Worm (Caenorhabditis elegans) whole organism, L4 larva: ENCODE measurements around the gene sre-36.
A peak's percentile ranks its signal among the peaks of the same experiment; 100 is the strongest.

Experiments used
- F49E8.2 ChIP-seq: sonication (generic microtip); optimal IDR thresholded peaks from 2 replicates; lab custom pipeline; 2016; ENCODE audit warnings: missing compliant biosample characterization, mild to moderate bottlenecking, missing genetic modification characterization, borderline replicate concordance
- T26A8.4 ChIP-seq: fragments of 200-800 bp; sonication (Bioruptor generic); IDR thresholded peaks from 2 replicates; pipeline ENCODE4 v1.3.6; 2022; ENCODE audit warnings: missing genetic modification characterization, missing compliant biosample characterization
- Y105C5A.15 ChIP-seq: fragments of 200-800 bp; sonication (Bioruptor generic); IDR thresholded peaks from 2 replicates; pipeline ENCODE4 v1.3.6; 2022; ENCODE audit warnings: missing genetic modification characterization, missing compliant biosample characterization
- Y48G9A.11 ChIP-seq: fragments of 200-800 bp; sonication (Bioruptor generic); IDR thresholded peaks from 2 replicates; pipeline ENCODE4 v1.3.6; 2022; ENCODE audit warnings: missing genetic modification reagents, missing genetic modification characterization, missing compliant biosample characterization
- Y5F2A.4 ChIP-seq: fragments of 200-800 bp; sonication (Bioruptor generic); optimal IDR thresholded peaks from 2 replicates; lab custom pipeline; 2018; ENCODE audit warnings: mild to moderate bottlenecking, missing genetic modification characterization, missing compliant biosample characterization
- Y75B8A.6 ChIP-seq: fragments of 200-800 bp; sonication (Bioruptor generic); IDR thresholded peaks from 2 replicates; pipeline ENCODE4 v1.3.6; 2022; ENCODE audit warnings: missing genetic modification reagents, missing genetic modification characterization, missing compliant biosample characterization
- ZK337.2 ChIP-seq: fragments of 200-800 bp; sonication (Bioruptor generic); IDR thresholded peaks from 2 replicates; pipeline ENCODE4 v1.3.6; 2022; ENCODE audit warnings: missing genetic modification reagents, missing genetic modification characterization, missing compliant biosample characterization
- aha-1 ChIP-seq: fragments of 150-350 bp; peaks from one replicate; lab custom pipeline; 2014; ENCODE audit warnings: missing biosample characterization, missing genetic modification characterization
- ceh-20 ChIP-seq: fragments of 200-800 bp; sonication (Bioruptor generic); IDR thresholded peaks from 2 replicates; pipeline ENCODE4 v1.3.6; 2022; ENCODE audit warnings: missing genetic modification reagents, missing genetic modification characterization, missing compliant biosample characterization
- daf-16 ChIP-seq, 3 experiments: sonication (generic microtip); optimal IDR thresholded peaks; 2 replicates each; lab custom pipeline; 2016 to 2017; ENCODE audit warnings: missing genetic modification characterization in 3 of 3, missing genetic modification reagents in 3 of 3, mild to moderate bottlenecking in 2 of 3, missing compliant biosample characterization in 2 of 3, missing biosample characterization in 1 of 3, moderate library complexity in 1 of 3
- dmd-9 ChIP-seq: fragments of 200-800 bp; sonication (Bioruptor generic); IDR thresholded peaks from 2 replicates; pipeline ENCODE4 v1.3.6; 2022; ENCODE audit warnings: missing genetic modification reagents, missing genetic modification characterization, missing compliant biosample characterization
- dpl-1 ChIP-seq: fragments of 150-350 bp; optimal IDR thresholded peaks from 2 replicates; lab custom pipeline; 2014; ENCODE audit warnings: missing biosample characterization, missing genetic modification reagents, missing genetic modification characterization
- duxl-1 ChIP-seq: sonication (generic microtip); optimal IDR thresholded peaks from 2 replicates; lab custom pipeline; 2016; ENCODE audit warnings: mild to moderate bottlenecking, missing genetic modification characterization, moderate library complexity, missing compliant biosample characterization; ENCODE audit not compliant: poor library complexity
- egl-27 ChIP-seq: sonication (generic microtip); optimal IDR thresholded peaks from 3 replicates; lab custom pipeline; 2017; ENCODE audit warnings: missing biosample characterization, missing genetic modification reagents, missing genetic modification characterization
- egl-43 ChIP-seq: fragments of 200-800 bp; sonication (Bioruptor generic); IDR thresholded peaks from 2 replicates; pipeline ENCODE4 v1.3.6; 2022; ENCODE audit warnings: missing genetic modification reagents, missing genetic modification characterization, missing compliant biosample characterization
- hif-1 ChIP-seq, 2 experiments: sonication (generic microtip); optimal IDR thresholded peaks; 2 replicates each; lab custom pipeline; 2016 to 2017; ENCODE audit warnings: missing compliant biosample characterization in 2 of 2, missing genetic modification characterization in 2 of 2, missing genetic modification reagents in 2 of 2, missing genotype in 2 of 2, mild to moderate bottlenecking in 1 of 2
- jun-1 ChIP-seq: fragments of 150-350 bp; optimal IDR thresholded peaks from 2 replicates; lab custom pipeline; 2014; ENCODE audit warnings: missing biosample characterization, missing genetic modification reagents, missing genetic modification characterization
- lin-38 ChIP-seq: fragments of 200-800 bp; sonication (Bioruptor generic); IDR thresholded peaks from 2 replicates; pipeline ENCODE4 v1.3.6; 2022; ENCODE audit warnings: missing genetic modification reagents, missing genetic modification characterization, missing compliant biosample characterization
- madf-5 ChIP-seq, 2 experiments: fragments of 200-800 bp; sonication (Bioruptor generic); IDR thresholded peaks; 2 replicates each; pipeline ENCODE4 v1.3.6; 2022; ENCODE audit warnings: missing compliant biosample characterization in 2 of 2, missing genetic modification characterization in 2 of 2
- madf-9 ChIP-seq: fragments of 200-800 bp; sonication (Bioruptor generic); conservative IDR thresholded peaks from 2 replicates; pipeline ENCODE4 v1.3.6; 2022; ENCODE audit warnings: missing genetic modification reagents, missing genetic modification characterization, missing compliant biosample characterization
- mdt-29 ChIP-seq: fragments of 200-800 bp; sonication (Bioruptor generic); IDR thresholded peaks from 2 replicates; pipeline ENCODE4 v1.3.6; 2022; ENCODE audit warnings: missing genetic modification reagents, missing genetic modification characterization, missing compliant biosample characterization
- mes-2 ChIP-seq: sonication (generic microtip); optimal IDR thresholded peaks from 2 replicates; lab custom pipeline; 2016; ENCODE audit warnings: missing genotype, mild to moderate bottlenecking, missing genetic modification characterization, missing compliant biosample characterization; ENCODE audit not compliant: poor library complexity, severe bottlenecking
- nhr-42 ChIP-seq: fragments of 200-800 bp; sonication (Bioruptor generic); IDR thresholded peaks from 2 replicates; pipeline ENCODE4 v1.3.6; 2022; ENCODE audit warnings: missing genetic modification characterization, missing compliant biosample characterization
- nhr-48 ChIP-seq: sonication (generic microtip); optimal IDR thresholded peaks from 2 replicates; lab custom pipeline; 2016; ENCODE audit warnings: mild to moderate bottlenecking, missing genetic modification characterization, missing compliant biosample characterization
- nhr-6 ChIP-seq: fragments of 150-350 bp; optimal IDR thresholded peaks from 2 replicates; lab custom pipeline; 2014; ENCODE audit warnings: missing biosample characterization, missing genetic modification characterization
- nhr-77 ChIP-seq: fragments of 150-350 bp; optimal IDR thresholded peaks from 2 replicates; lab custom pipeline; 2014; ENCODE audit warnings: missing biosample characterization, missing genetic modification characterization
- pha-4 ChIP-seq, 2 experiments: fragments of 150-350 bp in 1 of 2; fragments of 200-800 bp in 1 of 2; sonication (Bioruptor generic) in 1 of 2; IDR thresholded peaks in 1 of 2; optimal IDR thresholded peaks in 1 of 2; 2 replicates each; pipeline versions ENCODE4 v1.3.6 to Lab custom; 2014 to 2022; ENCODE audit warnings: missing genetic modification characterization in 2 of 2, missing genetic modification reagents in 2 of 2, missing biosample characterization in 1 of 2, missing compliant biosample characterization in 1 of 2
- rbr-2 ChIP-seq: sonication (generic microtip); optimal IDR thresholded peaks from 2 replicates; lab custom pipeline; 2016; ENCODE audit warnings: missing genotype, missing genetic modification characterization, missing compliant biosample characterization
- sdz-12 ChIP-seq: fragments of 200-800 bp; sonication (Bioruptor generic); optimal IDR thresholded peaks from 2 replicates; lab custom pipeline; 2018; ENCODE audit warnings: mild to moderate bottlenecking, missing genetic modification characterization, missing compliant biosample characterization
- snpc-4 ChIP-seq: fragments of 150-350 bp; optimal IDR thresholded peaks from 2 replicates; lab custom pipeline; 2014; ENCODE audit warnings: missing biosample characterization, missing genetic modification characterization
- tra-1 ChIP-seq: fragments of 200-800 bp; sonication (Bioruptor generic); IDR thresholded peaks from 2 replicates; pipeline ENCODE4 v1.3.6; 2022; ENCODE audit warnings: missing genetic modification reagents, missing genetic modification characterization, missing compliant biosample characterization
- unc-130 ChIP-seq: sonication (generic microtip); optimal IDR thresholded peaks from 2 replicates; lab custom pipeline; 2016; ENCODE audit warnings: missing genetic modification reagents, missing genetic modification characterization, missing compliant biosample characterization
- unc-62 ChIP-seq, 3 experiments: fragments of 150-350 bp in 1 of 3; sonication (generic microtip); optimal IDR thresholded peaks in 2 of 3; peaks in 1 of 3; 1 replicate in 1 of 3; 2 replicates in 2 of 3; lab custom pipeline; 2014 to 2017; ENCODE audit warnings: missing biosample characterization in 3 of 3, missing genetic modification characterization in 3 of 3, missing genetic modification reagents in 3 of 3, missing genotype in 1 of 3
- vab-7 ChIP-seq: fragments of 200-800 bp; sonication (Bioruptor generic); IDR thresholded peaks from 2 replicates; pipeline ENCODE4 v1.3.6; 2022; ENCODE audit warnings: missing genetic modification reagents, missing genetic modification characterization, missing compliant biosample characterization
- ztf-11 ChIP-seq: fragments of 150-350 bp; optimal IDR thresholded peaks from 2 replicates; lab custom pipeline; 2014; ENCODE audit warnings: missing biosample characterization, missing genetic modification characterization

sre-36 gene

ce11 chrV:16401519-16401918, 2.0 kb downstream of the sre-36 start, which contains the start of gene F13A7.14 (continued):
- TF ChIP-seq dpl-1 (GFP tag; lab: Kevin White, UChicago), result peak; percentile 99
- peak; percentile 14 for TF ChIP-seq nhr-6 (tag; lab: Kevin White, UChicago)
- TF ChIP-seq duxl-1, result peak; percentile 85
- no peak for TF ChIP-seq Y5F2A.4 (GFP tag; lab: Kevin White, UChicago)
- TF ChIP-seq T26A8.4 (GFP tag; lab: Robert Waterston, UW), result no peak
- TF ChIP-seq unc-130 (GFP tag; lab: Kevin White, UChicago), result peak; percentile 87
- peak; percentile 17 for TF ChIP-seq nhr-48 (tag; lab: Kevin White, UChicago)
- peak in 1 of 2 experiments; percentile 76; a peak in 1 of 4 replicates for TF ChIP-seq madf-5 (GFP tag; IDR thresholded peaks at IDR 0.05; lab: Robert Waterston, UW)
- no peak for TF ChIP-seq pha-4 (GFP tag; IDR thresholded peaks at IDR 0.05; lab: Robert Waterston, UW)
- TF ChIP-seq pha-4 (tag; optimal IDR thresholded peaks at IDR 0.05; lab: Kevin White, UChicago), result no peak
- TF ChIP-seq nhr-42 (GFP tag; lab: Robert Waterston, UW), result peak; percentile 38; the same call in 1 of the 2 replicates
- 0 out of 2 replicates have a peak, but pooled peaks have one; percentile 16 for TF ChIP-seq vab-7 (GFP tag; lab: Robert Waterston, UW)
- no peak for TF ChIP-seq jun-1 (tag; lab: Kevin White, UChicago)
- TF ChIP-seq Y48G9A.11 (GFP tag; lab: Robert Waterston, UW), result peak; percentile 44; the same call in 1 of the 2 replicates
- peak; percentile 66 for TF ChIP-seq aha-1 (tag; lab: Kevin White, UChicago)
- peak; percentile 100 for TF ChIP-seq mes-2
- TF ChIP-seq Y105C5A.15 (GFP tag; lab: Robert Waterston, UW), result no peak
- TF ChIP-seq rbr-2 (tag; lab: Kevin White, UChicago), result peak; percentile 52
- TF ChIP-seq hif-1 (tag; optimal IDR thresholded peaks at IDR 0.05; lab: Kevin White, UChicago), result peak in 1 of 2 experiments; percentile 90
- peak; percentile 59; the same call in 1 of the 2 replicates for TF ChIP-seq tra-1 (GFP tag; lab: Robert Waterston, UW)
- peak; percentile 71 for TF ChIP-seq madf-9 (GFP tag; lab: Robert Waterston, UW)

- TF ChIP-seq egl-27 (tag; lab: Kevin White, UChicago), result no peak
- no peak for TF ChIP-seq F49E8.2 (tag; lab: Kevin White, UChicago)
- no peak for TF ChIP-seq Y105C5A.15 (GFP tag; lab: Robert Waterston, UW)
- TF ChIP-seq mdt-29, result no peak
- no peak for TF ChIP-seq snpc-4 (tag; lab: Kevin White, UChicago)
- no peak for TF ChIP-seq egl-43 (GFP tag; lab: Robert Waterston, UW)
- TF ChIP-seq nhr-77 (tag; lab: Kevin White, UChicago), result no peak
- no peak for TF ChIP-seq dmd-9 (GFP tag; lab: Robert Waterston, UW)
- no peak for TF ChIP-seq vab-7 (GFP tag; lab: Robert Waterston, UW)
- no peak for TF ChIP-seq daf-16 (GFP tag; optimal IDR thresholded peaks at IDR 0.05; lab: Kevin White, UChicago)
- no peak for TF ChIP-seq daf-16 (tag; optimal IDR thresholded peaks at IDR 0.05; lab: Kevin White, UChicago)
These were observed 4.5 kb downstream of the sre-36 start, which contains the start of gene syp-1 for ce11 chrV:16403974-16404373. Gene syp-1, plus strand, starts transcription at chrV:16404274.

- TF ChIP-seq ceh-20 (GFP tag; lab: Robert Waterston, UW), result no peak
- peak; percentile 75 for TF ChIP-seq lin-38 (GFP tag; lab: Robert Waterston, UW)
- TF ChIP-seq Y75B8A.6 (GFP tag; lab: Robert Waterston, UW), result no peak
- TF ChIP-seq sdz-12, result no peak
- no peak for TF ChIP-seq ZK337.2 (GFP tag; lab: Robert Waterston, UW)
These were observed 5.9 kb downstream of the sre-36 start for ce11 chrV:16405366-16405765.

ce11 chrV:16406357-16406756, 6.9 kb downstream of the sre-36 start:
- no peak for TF ChIP-seq dpl-1 (GFP tag; lab: Kevin White, UChicago)
- TF ChIP-seq unc-62 (GFP tag; optimal IDR thresholded peaks at IDR 0.05 in 1 of 2; lab: Kevin White, UChicago), result peak in 1 of 2 experiments; percentile 70
- no peak for TF ChIP-seq unc-62 (tag; optimal IDR thresholded peaks at IDR 0.05; lab: Kevin White, UChicago)
- no peak for TF ChIP-seq ztf-11 (tag; lab: Kevin White, UChicago)
